Fruit fly (Drosophila melanogaster) Kc167 (cell line): ENCODE data around the gene CG11594.

ENCODE experiments used
- Myc ChIP-seq: fragments of >200 bp; optimal IDR thresholded peaks from 2 replicates; lab custom pipeline; 2017; ENCODE audit warnings: missing external identifiers
- Sin3A ChIP-seq: fragments of >200 bp; optimal IDR thresholded peaks from 2 replicates; lab custom pipeline; 2018; ENCODE audit warnings: missing external identifiers
- h ChIP-seq: fragments of >200 bp; optimal IDR thresholded peaks from 3 replicates; lab custom pipeline; 2018; ENCODE audit warnings: missing external identifiers
- insv ChIP-seq: fragments of >200 bp; optimal IDR thresholded peaks from 3 replicates; lab custom pipeline; 2018; ENCODE audit warnings: missing external identifiers
- psq ChIP-seq: fragments of >200 bp; optimal IDR thresholded peaks from 2 replicates; lab custom pipeline; 2017; ENCODE audit warnings: missing external identifiers
- ttk ChIP-seq: sonication (Bioruptor generic); optimal IDR thresholded peaks from 2 replicates; lab custom pipeline; 2017; ENCODE audit warnings: missing external identifiers

Gene CG11594

dm6 chr3L:4055438-4055962 lies 29.7 kb upstream of the CG11594 start:
- TF ChIP-seq Myc: no peak
- no peak for TF ChIP-seq ttk (lab: Kevin White, UChicago)
- no peak for TF ChIP-seq h
- no peak for TF ChIP-seq insv
- no peak for TF ChIP-seq Sin3A (lab: Kevin White, UChicago)
- no peak for TF ChIP-seq psq

- no peak for TF ChIP-seq Sin3A (lab: Kevin White, UChicago)
These were observed 23.3 kb upstream of the CG11594 start for dm6 chr3L:4049082-4049481.

- no peak for TF ChIP-seq Myc
These were observed 21.8 kb upstream of the CG11594 start, which contains the start of gene Dpy-30L2 for dm6 chr3L:4047635-4048034. Dpy-30L2 (minus strand) TSS chr3L:4047735.

- TF ChIP-seq psq (no peak), Myc (no peak), insv (no peak), ttk (lab: Kevin White, UChicago) (no peak), Sin3A (lab: Kevin White, UChicago) (no peak), h (no peak)
These were observed 20.5 kb upstream of the CG11594 start, which contains the start of gene CG1136 for dm6 chr3L:4046289-4046688. CG1136 (plus strand) TSS chr3L:4046596.

dm6 chr3L:4044497-4044896 lies 18.7 kb upstream of the CG11594 start:
- no peak for TF ChIP-seq insv
- TF ChIP-seq ttk (lab: Kevin White, UChicago): no peak
- TF ChIP-seq h: no peak
- TF ChIP-seq Myc: no peak
- TF ChIP-seq Sin3A (lab: Kevin White, UChicago): no peak
- no peak for TF ChIP-seq psq

dm6 chr3L:4040247-4040925 lies 14.6 kb upstream of the CG11594 start, which contains the start of the genes CG11593 and Rcd5:
CG11593 (minus strand) TSS chr3L:4040482.
Rcd5 (plus strand) TSS chr3L:4040529.
- TF ChIP-seq insv (no peak), h (no peak), Sin3A (lab: Kevin White, UChicago) (no peak), psq (no peak), Myc (no peak), ttk (lab: Kevin White, UChicago) (no peak)

dm6 chr3L:4035499-4035898 lies 9.7 kb upstream of the CG11594 start, which contains the start of gene Gr64f:
Gr64f (plus strand) TSS chr3L:4035799.
- TF ChIP-seq h: no peak
- TF ChIP-seq psq: no peak
- no peak for TF ChIP-seq Sin3A (lab: Kevin White, UChicago)
- no peak for TF ChIP-seq insv
- TF ChIP-seq ttk (lab: Kevin White, UChicago): no peak
- no peak for TF ChIP-seq Myc

- TF ChIP-seq ttk (lab: Kevin White, UChicago): no peak
- no peak for TF ChIP-seq Sin3A (lab: Kevin White, UChicago)
- TF ChIP-seq psq: no peak
- no peak for TF ChIP-seq h
- no peak for TF ChIP-seq insv
- no peak for TF ChIP-seq Myc
These were observed 6.0 kb upstream of the CG11594 start, which contains the start of the genes Gr64d and Gr64e for dm6 chr3L:4031762-4032161. Gr64d (plus strand) TSS chr3L:4032062. Gr64e (plus strand) TSS chr3L:4032141.

dm6 chr3L:4028305-4028704 lies 2.5 kb upstream of the CG11594 start, which contains the start of the genes Gr64b and Gr64c:
Gr64b (plus strand) TSS chr3L:4028605.
Gr64c (plus strand) TSS chr3L:4028605.
- TF ChIP-seq h (no peak), ttk (lab: Kevin White, UChicago) (no peak), Sin3A (lab: Kevin White, UChicago) (no peak), Myc (no peak), psq (no peak), insv (no peak)

dm6 chr3L:4026506-4026868 lies 676 bp upstream of the CG11594 start, which contains the start of gene Gr64a:
Gr64a (plus strand) TSS chr3L:4026769.
- no peak for TF ChIP-seq h
- no peak for TF ChIP-seq psq
- no peak for TF ChIP-seq ttk (lab: Kevin White, UChicago)
- no peak for TF ChIP-seq insv
- TF ChIP-seq Myc: no peak
- no peak for TF ChIP-seq Sin3A (lab: Kevin White, UChicago)

dm6 chr3L:4024464-4024863 lies 1.3 kb downstream of the CG11594 start:
- TF ChIP-seq Myc (no peak), h (no peak), ttk (lab: Kevin White, UChicago) (no peak), insv (no peak), psq (no peak), Sin3A (lab: Kevin White, UChicago) (no peak)

dm6 chr3L:4021260-4021831 lies 4.5 kb downstream of the CG11594 start, which contains the start of gene Mul1:
Mul1 (plus strand) TSS chr3L:4021457.
- TF ChIP-seq h: no peak
- no peak for TF ChIP-seq psq
- TF ChIP-seq Sin3A (lab: Kevin White, UChicago): no peak
- no peak for TF ChIP-seq ttk (lab: Kevin White, UChicago)
- no peak for TF ChIP-seq insv
- no peak for TF ChIP-seq Myc

- TF ChIP-seq insv: no peak
- TF ChIP-seq ttk (lab: Kevin White, UChicago): no peak
- no peak for TF ChIP-seq Sin3A (lab: Kevin White, UChicago)
These were observed 7.4 kb downstream of the CG11594 start, which contains the start of gene FoxL1 for dm6 chr3L:4018228-4018928. FoxL1 (plus strand) TSS chr3L:4018878.
